Worm (Caenorhabditis elegans) whole organism, late embryonic: Measurements from ENCODE around the gene C29F3.7.
"Not testable (repeated sequence)": the region's sequence is repeated elsewhere in the genome, so short reads cannot be mapped to it uniquely, and the experiment has no call there.

Experiments used
- C08G9.2 ChIP-seq: sonication (generic microtip); optimal IDR thresholded peaks from 2 replicates; lab custom pipeline; 2016; ENCODE audit warnings: mild to moderate bottlenecking, missing genetic modification characterization, moderate library complexity, missing compliant biosample characterization
- C38D4.7 ChIP-seq: fragments of 200-800 bp; sonication (Bioruptor generic); optimal IDR thresholded peaks from 2 replicates; lab custom pipeline; 2018; ENCODE audit warnings: mild to moderate bottlenecking, missing genetic modification characterization, moderate library complexity, missing compliant biosample characterization
- T23F11.4 ChIP-seq: fragments of 200-800 bp; sonication (Bioruptor generic); optimal IDR thresholded peaks from 2 replicates; lab custom pipeline; 2018; ENCODE audit warnings: mild to moderate bottlenecking, missing genetic modification characterization, missing compliant biosample characterization
- ama-1 ChIP-seq: fragments of 150-350 bp; optimal IDR thresholded peaks from 2 replicates; lab custom pipeline; 2014
- ceh-18 ChIP-seq: sonication (generic microtip); optimal IDR thresholded peaks from 2 replicates; lab custom pipeline; 2016; ENCODE audit warnings: missing genetic modification characterization, missing compliant biosample characterization
- ceh-2 ChIP-seq: sonication (generic microtip); optimal IDR thresholded peaks from 2 replicates; lab custom pipeline; 2016; ENCODE audit warnings: missing genotype, missing genetic modification characterization, missing compliant biosample characterization
- ceh-31 ChIP-seq: sonication (generic microtip); optimal IDR thresholded peaks from 2 replicates; lab custom pipeline; 2016; ENCODE audit warnings: missing genetic modification characterization, missing compliant biosample characterization
- ceh-34 ChIP-seq: sonication (generic microtip); optimal IDR thresholded peaks from 2 replicates; lab custom pipeline; 2016; ENCODE audit warnings: mild to moderate bottlenecking, missing genetic modification characterization, missing compliant biosample characterization
- ceh-45 ChIP-seq: fragments of 200-800 bp; sonication (Bioruptor generic); IDR thresholded peaks from 2 replicates; pipeline ENCODE4 v1.3.6; 2022; ENCODE audit warnings: missing genetic modification reagents, missing genetic modification characterization, missing compliant biosample characterization
- ceh-48 ChIP-seq: sonication (generic microtip); optimal IDR thresholded peaks from 2 replicates; lab custom pipeline; 2016; ENCODE audit warnings: missing genetic modification characterization, inconsistent platforms, missing compliant biosample characterization
- ceh-6 ChIP-seq: fragments of 200-800 bp; sonication (Bioruptor generic); optimal IDR thresholded peaks from 2 replicates; lab custom pipeline; 2018; ENCODE audit warnings: mild to moderate bottlenecking, missing genetic modification characterization, missing compliant biosample characterization
- elt-2 ChIP-seq: sonication (generic microtip); optimal IDR thresholded peaks from 2 replicates; lab custom pipeline; 2016; ENCODE audit warnings: missing genetic modification reagents, missing genetic modification characterization, missing compliant biosample characterization
- ets-4 ChIP-seq: sonication (generic microtip); optimal IDR thresholded peaks from 2 replicates; lab custom pipeline; 2016; ENCODE audit warnings: missing genetic modification characterization, missing compliant biosample characterization
- fax-1 ChIP-seq: sonication (generic microtip); optimal IDR thresholded peaks from 2 replicates; lab custom pipeline; 2016; ENCODE audit warnings: missing genotype, missing genetic modification characterization, missing compliant biosample characterization
- fkh-6 ChIP-seq: sonication (generic microtip); optimal IDR thresholded peaks from 2 replicates; lab custom pipeline; 2016; ENCODE audit warnings: missing genetic modification characterization, missing compliant biosample characterization
- gmeb-2 ChIP-seq: sonication (generic microtip); optimal IDR thresholded peaks from 2 replicates; lab custom pipeline; 2016; ENCODE audit warnings: missing genetic modification characterization, inconsistent platforms, missing compliant biosample characterization
- hlh-13 ChIP-seq: fragments of 200-800 bp; sonication (Bioruptor generic); optimal IDR thresholded peaks from 2 replicates; lab custom pipeline; 2018; ENCODE audit warnings: mild to moderate bottlenecking, missing genetic modification characterization, missing compliant biosample characterization
- hlh-6 ChIP-seq: sonication (generic microtip); optimal IDR thresholded peaks from 2 replicates; lab custom pipeline; 2016; ENCODE audit warnings: missing genotype, missing genetic modification characterization, missing compliant biosample characterization
- hlh-8 ChIP-seq: sonication (generic microtip); optimal IDR thresholded peaks from 2 replicates; lab custom pipeline; 2016; ENCODE audit warnings: missing genotype, missing genetic modification characterization, missing compliant biosample characterization
- lin-11 ChIP-seq: fragments of 200-800 bp; sonication (Bioruptor generic); optimal IDR thresholded peaks from 2 replicates; lab custom pipeline; 2018; ENCODE audit warnings: mild to moderate bottlenecking, missing genetic modification characterization, missing compliant biosample characterization
- madf-2 ChIP-seq: sonication (generic microtip); optimal IDR thresholded peaks from 2 replicates; lab custom pipeline; 2017; ENCODE audit warnings: missing genetic modification characterization, missing compliant biosample characterization
- mec-3 ChIP-seq: sonication (generic microtip); optimal IDR thresholded peaks from 2 replicates; lab custom pipeline; 2016; ENCODE audit warnings: borderline replicate concordance, missing genetic modification characterization, missing compliant biosample characterization
- npax-4 ChIP-seq: sonication (generic microtip); optimal IDR thresholded peaks from 2 replicates; lab custom pipeline; 2016; ENCODE audit warnings: missing genetic modification characterization, missing compliant biosample characterization
- pax-1 ChIP-seq: fragments of 150-350 bp; optimal IDR thresholded peaks from 2 replicates; lab custom pipeline; 2014; ENCODE audit warnings: missing biosample characterization, missing genetic modification characterization
- pha-2 ChIP-seq: sonication (generic microtip); optimal IDR thresholded peaks from 2 replicates; lab custom pipeline; 2017; ENCODE audit warnings: mild to moderate bottlenecking, missing genetic modification characterization, missing compliant biosample characterization
- pqm-1 ChIP-seq: sonication (generic microtip); optimal IDR thresholded peaks from 2 replicates; lab custom pipeline; 2016; ENCODE audit warnings: missing genetic modification characterization, missing compliant biosample characterization
- sdc-2 ChIP-seq: sonication (generic microtip); optimal IDR thresholded peaks from 2 replicates; lab custom pipeline; 2016; ENCODE audit warnings: missing genotype, missing genetic modification characterization, missing compliant biosample characterization
- sox-2 ChIP-seq: fragments of 200-800 bp; sonication (Bioruptor generic); IDR thresholded peaks from 2 replicates; pipeline ENCODE4 v1.3.6; 2022; ENCODE audit warnings: missing genetic modification reagents, missing genetic modification characterization, missing compliant biosample characterization
- tbx-2 ChIP-seq: sonication (generic microtip); optimal IDR thresholded peaks from 2 replicates; lab custom pipeline; 2016; ENCODE audit warnings: missing genetic modification characterization, missing compliant biosample characterization
- unc-3 ChIP-seq, 2 experiments: fragments of 200-800 bp in 1 of 2; sonication (Bioruptor generic) in 1 of 2; sonication (generic microtip) in 1 of 2; conservative IDR thresholded peaks in 1 of 2; optimal IDR thresholded peaks in 1 of 2; 2 replicates each; pipeline versions ENCODE4 v1.3.6 to Lab custom; 2016 to 2022; ENCODE audit warnings: missing compliant biosample characterization in 2 of 2, missing genetic modification characterization in 2 of 2, missing genetic modification reagents in 1 of 2
- unc-86 ChIP-seq: sonication (generic microtip); optimal IDR thresholded peaks from 2 replicates; lab custom pipeline; 2016; ENCODE audit warnings: missing genetic modification characterization, missing compliant biosample characterization

The C29F3.7 gene

DNA sequence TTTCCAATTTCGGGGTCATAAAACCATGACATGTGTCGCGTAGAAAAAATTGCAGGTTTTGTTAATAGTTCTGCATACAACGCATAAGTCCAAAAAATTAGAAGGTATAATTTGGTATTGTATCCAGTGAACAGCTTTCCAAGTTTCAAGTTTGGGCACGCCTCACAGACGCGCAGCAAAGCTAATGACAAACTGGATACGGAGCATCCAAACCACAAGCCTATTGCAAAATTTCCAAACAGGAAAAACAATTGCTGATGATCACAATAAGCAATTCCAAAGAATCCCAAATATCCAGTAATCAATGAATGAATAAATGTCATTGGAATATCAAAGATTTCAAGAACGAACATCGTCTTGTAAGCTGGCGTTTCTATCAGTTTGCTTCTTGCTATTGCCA, 41.2 kb upstream of the C29F3.7 start:
- TF ChIP-seq fax-1 (tag; lab: Kevin White, UChicago) (no peak), sox-2 (GFP tag; lab: Robert Waterston, UW) (no peak), C08G9.2 (no peak), unc-3 (GFP tag; conservative IDR thresholded peaks at IDR 0.05; lab: Robert Waterston, UW) (no peak), unc-3 (tag; optimal IDR thresholded peaks at IDR 0.05; lab: Kevin White, UChicago) (no peak), ama-1 (no peak), ceh-2 (tag; lab: Kevin White, UChicago) (no peak), gmeb-2 (tag; lab: Kevin White, UChicago) (no peak), hlh-6 (no peak), ceh-45 (no peak), hlh-8 (tag; lab: Kevin White, UChicago) (no peak), hlh-13 (GFP tag; lab: Kevin White, UChicago) (no peak), sdc-2 (no peak), ets-4 (no peak), ceh-6 (GFP tag; lab: Kevin White, UChicago) (no peak), madf-2 (tag; lab: Kevin White, UChicago) (no peak), C38D4.7 (no peak)

DNA sequence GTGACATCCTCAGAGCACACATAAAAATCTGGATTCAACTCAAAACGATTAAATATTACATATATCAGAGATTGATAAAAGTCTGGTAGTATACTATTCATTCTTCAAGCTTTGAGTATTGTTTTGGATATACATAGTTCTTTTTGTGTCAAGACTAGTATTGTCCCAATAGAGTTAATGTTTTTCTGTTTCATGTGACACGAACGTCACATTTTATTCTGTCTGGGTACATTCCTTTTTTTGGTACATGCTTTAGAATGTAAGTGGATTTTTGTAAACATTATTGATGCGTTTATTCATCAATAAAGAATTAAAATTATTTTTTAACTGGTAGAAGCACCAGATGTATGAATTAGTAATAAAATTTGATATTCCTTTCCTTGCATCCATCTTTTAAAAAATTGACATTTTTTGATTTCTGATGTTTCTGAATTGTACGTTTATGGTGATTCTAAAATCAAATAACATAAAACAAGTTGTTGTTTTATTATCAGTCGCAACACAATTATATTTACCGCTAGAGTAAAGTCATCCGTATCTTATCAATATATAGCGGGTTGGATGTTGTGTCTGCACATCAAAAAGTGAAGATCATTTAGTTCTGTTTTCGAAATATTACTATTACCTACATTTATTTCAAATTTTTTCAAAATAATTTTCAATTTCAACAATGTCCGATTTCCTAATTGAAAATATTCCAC, 38.7 kb upstream of the C29F3.7 start, which contains the start of the genes srt-22 and nhr-246:
Gene srt-22 (minus strand): TSS at position 101 of the 701 bp plus-strand sequence.
Gene nhr-246 (plus strand): TSS at position 651 of the 701 bp plus-strand sequence.
- TF ChIP-seq ceh-34 (tag; lab: Kevin White, UChicago) (no peak), npax-4 (tag; lab: Kevin White, UChicago) (no peak), unc-86 (tag; lab: Kevin White, UChicago) (no peak), madf-2 (tag; lab: Kevin White, UChicago) (no peak), T23F11.4 (GFP tag; lab: Kevin White, UChicago) (no peak), ceh-31 (no peak), mec-3 (tag; lab: Kevin White, UChicago) (no peak), pax-1 (tag; lab: Kevin White, UChicago) (no peak), C38D4.7 (no peak), tbx-2 (tag; lab: Kevin White, UChicago) (no peak), ceh-18 (tag; lab: Kevin White, UChicago) (no peak), ets-4 (no peak)

DNA sequence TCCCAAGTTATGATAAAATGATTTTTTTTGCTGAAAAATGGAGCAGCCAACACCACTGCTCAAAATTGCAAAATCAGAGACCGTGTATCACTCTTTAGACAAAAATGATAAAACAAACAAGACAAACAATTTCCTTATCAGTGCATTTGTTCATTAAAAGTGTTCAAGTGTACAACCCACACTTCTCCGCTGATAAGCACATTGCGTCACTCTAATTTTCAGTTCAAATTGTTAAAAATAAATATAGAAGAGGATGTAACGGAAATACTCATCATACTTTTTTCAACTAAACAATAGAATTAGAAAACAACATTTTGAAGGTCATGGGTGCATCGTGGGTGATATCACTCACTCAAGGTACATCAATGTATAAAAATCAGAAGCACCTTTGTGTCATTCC, 36.1 kb upstream of the C29F3.7 start, which contains the start of gene nhr-291:
Gene nhr-291 (plus strand): TSS at position 324 of the 400 bp plus-strand sequence.
- TF ChIP-seq pha-2 (tag; lab: Kevin White, UChicago), result no peak
- TF ChIP-seq pqm-1 (tag; lab: Kevin White, UChicago), result peak; percentile 40
- peak; percentile 99 for TF ChIP-seq elt-2 (tag; lab: Kevin White, UChicago)

DNA sequence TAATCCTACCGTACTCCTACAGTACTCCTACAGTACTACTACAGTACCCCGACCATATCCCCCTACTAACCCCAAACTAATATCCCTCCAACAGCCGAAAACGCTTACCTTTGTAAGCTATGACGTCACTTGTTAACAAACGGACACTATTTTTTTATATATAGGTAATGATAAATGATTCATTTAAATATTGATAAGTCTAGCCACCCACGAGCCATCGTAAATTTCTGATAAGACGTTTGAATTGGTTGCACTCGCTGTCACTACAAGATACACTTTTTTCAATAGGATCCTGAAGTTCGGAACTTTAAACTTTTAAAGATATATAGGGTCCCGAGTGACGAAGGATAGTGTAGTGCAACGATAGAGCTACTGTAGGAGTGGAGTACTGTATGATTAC, 32.0 kb upstream of the C29F3.7 start, which contains the start of gene nhr-247:
Gene nhr-247 (plus strand): TSS at position 330 of the 400 bp plus-strand sequence.
- not testable (repeated sequence) for TF ChIP-seq fkh-6, ceh-48, lin-11 (tag; lab: Kevin White, UChicago)

DNA sequence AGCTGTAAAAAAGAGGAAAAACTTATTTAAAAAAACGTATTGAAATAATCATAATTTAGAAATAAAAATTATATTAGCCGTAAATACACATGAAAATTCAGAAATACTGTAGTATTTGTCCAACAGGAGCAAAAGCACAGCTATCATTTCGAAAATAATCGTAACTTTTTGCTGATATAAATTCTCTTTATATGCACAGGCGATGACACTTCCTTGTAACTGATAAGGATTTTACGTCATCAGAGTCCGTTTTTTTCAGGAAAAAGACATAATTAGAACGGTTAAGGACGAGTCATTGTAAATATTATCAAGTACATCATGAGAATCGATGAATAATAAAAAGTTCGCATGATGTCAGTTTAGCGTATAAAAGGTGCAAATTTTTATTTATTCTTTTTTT, 31.3 kb upstream of the C29F3.7 start:
- peak; percentile 85 for TF ChIP-seq elt-2 (tag; lab: Kevin White, UChicago)
- TF ChIP-seq fax-1 (tag; lab: Kevin White, UChicago), result no peak
